Worm (Caenorhabditis elegans): Measurements from ENCODE around the gene C05D11.13.

Gene C05D11.13

ce11 chrIII:6402810-6403209, 41.6 kb downstream of the C05D11.13 start:
- no peak for TF ChIP-seq ceh-22 (tag; optimal IDR thresholded peaks at IDR 0.05)
- TF ChIP-seq sox-4 (tag; optimal IDR thresholded peaks at IDR 0.05): no peak
- TF ChIP-seq sdc-2 (tag; optimal IDR thresholded peaks at IDR 0.05): no peak
- TF ChIP-seq sox-2 (GFP tag; IDR thresholded peaks at IDR 0.05): no peak
- TF ChIP-seq Y22D7AL.16 (tag; optimal IDR thresholded peaks at IDR 0.05): no peak
- TF ChIP-seq elt-2 (tag; optimal IDR thresholded peaks at IDR 0.05): no peak
- TF ChIP-seq unc-55 (GFP tag; optimal IDR thresholded peaks at IDR 0.05): no peak
- no peak for TF ChIP-seq pax-1 (tag; optimal IDR thresholded peaks at IDR 0.05)
- TF ChIP-seq K02D7.2 (tag; optimal IDR thresholded peaks at IDR 0.05): no peak
- no peak for TF ChIP-seq ceh-45 (GFP tag; IDR thresholded peaks at IDR 0.05)
- no peak for TF ChIP-seq hlh-8 (tag; optimal IDR thresholded peaks at IDR 0.05)
- no peak for TF ChIP-seq ceh-9 (tag; optimal IDR thresholded peaks at IDR 0.05)
- TF ChIP-seq ceh-24 (tag; optimal IDR thresholded peaks at IDR 0.05): no peak
- TF ChIP-seq unc-3 (GFP tag; conservative IDR thresholded peaks at IDR 0.05): no peak
- TF ChIP-seq unc-3 (tag; optimal IDR thresholded peaks at IDR 0.05): no peak
- no peak for TF ChIP-seq fax-1 (tag; optimal IDR thresholded peaks at IDR 0.05)
- no peak for TF ChIP-seq hlh-15 (tag; optimal IDR thresholded peaks at IDR 0.05)
- TF ChIP-seq ttx-3 (tag; optimal IDR thresholded peaks at IDR 0.05): no peak
- no peak for TF ChIP-seq odd-2 (tag; optimal IDR thresholded peaks at IDR 0.05)
- TF ChIP-seq ceh-31 (tag; optimal IDR thresholded peaks at IDR 0.05): no peak

- peak; percentile 23 for TF ChIP-seq tbx-2 (tag; optimal IDR thresholded peaks at IDR 0.05)
- no peak for TF ChIP-seq ref-2 (tag; optimal IDR thresholded peaks at IDR 0.05)
- TF ChIP-seq ceh-18 (tag; optimal IDR thresholded peaks at IDR 0.05): peak; percentile 76
- peak; percentile 89 for TF ChIP-seq unc-55 (GFP tag; optimal IDR thresholded peaks at IDR 0.05)
- TF ChIP-seq rnt-1 (tag; optimal IDR thresholded peaks at IDR 0.05): peak; percentile 57
- TF ChIP-seq ceh-45 (GFP tag; IDR thresholded peaks at IDR 0.05): no peak
- peak; percentile 15 for TF ChIP-seq nfya-1 (tag; optimal IDR thresholded peaks at IDR 0.05)
These were observed 42.0 kb downstream of the C05D11.13 start for ce11 chrIII:6402346-6402745.

- no peak for TF ChIP-seq lim-6 (tag; optimal IDR thresholded peaks at IDR 0.05)
- no peak for TF ChIP-seq syd-9 (tag; optimal IDR thresholded peaks at IDR 0.05)
- TF ChIP-seq K09A11.1 (tag; optimal IDR thresholded peaks at IDR 0.05; ENCODE audit: insufficient read depth): no peak
- no peak for TF ChIP-seq ahr-1 (tag; optimal IDR thresholded peaks at IDR 0.05)
- no peak for TF ChIP-seq K02D7.2 (tag; optimal IDR thresholded peaks at IDR 0.05)
- no peak for TF ChIP-seq F13H6.1 (tag; optimal IDR thresholded peaks at IDR 0.05)
- no peak for TF ChIP-seq hlh-30 (tag; optimal IDR thresholded peaks at IDR 0.05; ENCODE audit: insufficient read depth)
- TF ChIP-seq npax-4 (tag; optimal IDR thresholded peaks at IDR 0.05): no peak
- no peak for TF ChIP-seq che-1 (tag; optimal IDR thresholded peaks at IDR 0.05)
- no peak for TF ChIP-seq nhr-11 (tag; optimal IDR thresholded peaks at IDR 0.05)
- no peak for TF ChIP-seq unc-55 (GFP tag; optimal IDR thresholded peaks at IDR 0.05)
- TF ChIP-seq pag-3 (tag; optimal IDR thresholded peaks at IDR 0.05; ENCODE audit: borderline replicate concordance): no peak
- TF ChIP-seq ets-4 (tag; optimal IDR thresholded peaks at IDR 0.05): no peak
These were observed 45.0 kb downstream of the C05D11.13 start for ce11 chrIII:6399424-6399823.

- TF ChIP-seq Y22D7AL.16 (tag; optimal IDR thresholded peaks at IDR 0.05) (no peak), pha-4 (tag; optimal IDR thresholded peaks at IDR 0.05) (no peak), sox-2 (GFP tag; IDR thresholded peaks at IDR 0.05) (no peak), K02D7.2 (tag; optimal IDR thresholded peaks at IDR 0.05) (no peak), nfya-1 (tag; optimal IDR thresholded peaks at IDR 0.05) (no peak), tbx-7 (tag; optimal IDR thresholded peaks at IDR 0.05) (no peak), madf-2 (tag; optimal IDR thresholded peaks at IDR 0.05) (no peak), pax-1 (tag; optimal IDR thresholded peaks at IDR 0.05) (no peak), hlh-6 (tag; optimal IDR thresholded peaks at IDR 0.05) (no peak), ceh-24 (tag; optimal IDR thresholded peaks at IDR 0.05) (no peak), fkh-10 (GFP tag; optimal IDR thresholded peaks at IDR 0.05) (no peak), pat-9 (tag; optimal IDR thresholded peaks at IDR 0.05) (no peak), nhr-11 (tag; optimal IDR thresholded peaks at IDR 0.05) (no peak), K09A11.1 (tag; optimal IDR thresholded peaks at IDR 0.05; ENCODE audit: insufficient read depth) (no peak), eyg-1 (tag; optimal IDR thresholded peaks at IDR 0.05) (no peak), hlh-30 (tag; optimal IDR thresholded peaks at IDR 0.05; ENCODE audit: insufficient read depth) (no peak), dmd-4 (tag; optimal IDR thresholded peaks at IDR 0.05; ENCODE audit: borderline replicate concordance) (no peak)
These were observed 46.3 kb downstream of the C05D11.13 start for ce11 chrIII:6398124-6398523.

Measured in whole organism, late embryonic.